Worm (Caenorhabditis elegans) whole organism, L2 larva: Measurements from ENCODE around the gene imph-1.

Experiments
- C34F6.9 ChIP-seq: fragments of 150-350 bp; optimal IDR thresholded peaks from 2 replicates; lab custom pipeline; 2014; ENCODE audit warnings: missing biosample characterization, missing genetic modification characterization
- F13H6.1 ChIP-seq: sonication (generic microtip); optimal IDR thresholded peaks from 2 replicates; lab custom pipeline; 2016; ENCODE audit warnings: missing genetic modification characterization, missing compliant biosample characterization
- R02D3.7 ChIP-seq: fragments of 150-350 bp; optimal IDR thresholded peaks from 2 replicates; lab custom pipeline; 2014; ENCODE audit warnings: missing biosample characterization, missing genetic modification characterization
- Y55F3AM.14 ChIP-seq: fragments of 200-800 bp; sonication (Bioruptor generic); optimal IDR thresholded peaks from 2 replicates; lab custom pipeline; 2018; ENCODE audit warnings: mild to moderate bottlenecking, missing genetic modification characterization, missing compliant biosample characterization
- ZK546.5 ChIP-seq: sonication (generic microtip); optimal IDR thresholded peaks from 2 replicates; lab custom pipeline; 2017; ENCODE audit warnings: missing biosample characterization, missing genetic modification characterization
- alr-1 ChIP-seq: fragments of 150-350 bp; optimal IDR thresholded peaks from 2 replicates; lab custom pipeline; 2014; ENCODE audit warnings: missing biosample characterization, missing genetic modification characterization
- aly-2 ChIP-seq: fragments of 150-350 bp; optimal IDR thresholded peaks from 2 replicates; lab custom pipeline; 2014; ENCODE audit warnings: missing biosample characterization, missing genetic modification characterization
- ama-1 ChIP-seq: fragments of 150-350 bp; optimal IDR thresholded peaks from 2 replicates; lab custom pipeline; 2018; ENCODE audit warnings: inconsistent platforms
- blmp-1 ChIP-seq: sonication (generic microtip); optimal IDR thresholded peaks from 2 replicates; lab custom pipeline; 2017; ENCODE audit warnings: missing genetic modification characterization, mild to moderate bottlenecking, missing compliant biosample characterization, antibody characterized with exemption, moderate library complexity; ENCODE audit not compliant: insufficient read depth
- ceh-16 ChIP-seq: fragments of 150-350 bp; optimal IDR thresholded peaks from 2 replicates; lab custom pipeline; 2014; ENCODE audit warnings: missing biosample characterization, missing genetic modification characterization
- ceh-82 ChIP-seq: fragments of 150-350 bp; optimal IDR thresholded peaks from 2 replicates; lab custom pipeline; 2014; ENCODE audit warnings: missing biosample characterization, missing genetic modification characterization
- crh-2 ChIP-seq: sonication (generic microtip); optimal IDR thresholded peaks from 2 replicates; lab custom pipeline; 2017; ENCODE audit warnings: missing biosample characterization, missing genetic modification characterization
- dmd-4 ChIP-seq: sonication (generic microtip); optimal IDR thresholded peaks from 2 replicates; lab custom pipeline; 2017; ENCODE audit warnings: missing biosample characterization, missing genetic modification characterization
- egl-27 ChIP-seq: sonication (generic microtip); optimal IDR thresholded peaks from 3 replicates; lab custom pipeline; 2017; ENCODE audit warnings: missing biosample characterization, missing genetic modification reagents, missing genetic modification characterization
- elt-1 ChIP-seq: fragments of 150-350 bp; optimal IDR thresholded peaks from 2 replicates; lab custom pipeline; 2014; ENCODE audit warnings: missing biosample characterization, missing genetic modification characterization
- elt-3 ChIP-seq: sonication (generic microtip); optimal IDR thresholded peaks from 2 replicates; lab custom pipeline; 2017; ENCODE audit warnings: missing biosample characterization, missing genetic modification characterization
- fos-1 ChIP-seq: fragments of 150-350 bp; optimal IDR thresholded peaks from 2 replicates; lab custom pipeline; 2014; ENCODE audit warnings: missing biosample characterization, missing genetic modification characterization
- gmeb-1 ChIP-seq: fragments of 150-350 bp; optimal IDR thresholded peaks from 2 replicates; lab custom pipeline; 2014; ENCODE audit warnings: missing biosample characterization, missing genetic modification characterization
- lin-11 ChIP-seq: fragments of 150-350 bp; sonication (generic microtip); optimal IDR thresholded peaks from 2 replicates; lab custom pipeline; 2014; ENCODE audit warnings: missing biosample characterization, missing genetic modification characterization, inconsistent platforms, mixed read lengths
- lin-13 ChIP-seq: fragments of 150-350 bp; optimal IDR thresholded peaks from 2 replicates; lab custom pipeline; 2014; ENCODE audit warnings: missing biosample characterization, missing genetic modification reagents, missing genetic modification characterization
- lin-39 ChIP-seq: fragments of 150-350 bp; optimal IDR thresholded peaks from 2 replicates; lab custom pipeline; 2014; ENCODE audit warnings: missing biosample characterization, missing genetic modification reagents, missing genetic modification characterization
- lsy-2 ChIP-seq, 2 experiments: fragments of 150-350 bp in 1 of 2; sonication (generic microtip) in 1 of 2; optimal IDR thresholded peaks; 2 replicates each; lab custom pipeline; 2014 to 2017; ENCODE audit warnings: missing biosample characterization in 2 of 2, missing genetic modification characterization in 2 of 2
- mab-5 ChIP-seq: fragments of 150-350 bp; optimal IDR thresholded peaks from 2 replicates; lab custom pipeline; 2014; ENCODE audit warnings: missing biosample characterization, missing genetic modification characterization
- mbf-1 ChIP-seq: sonication (generic microtip); optimal IDR thresholded peaks from 2 replicates; lab custom pipeline; 2017; ENCODE audit warnings: missing biosample characterization, missing genetic modification characterization
- mdl-1 ChIP-seq, 2 experiments: fragments of 150-350 bp in 1 of 2; sonication (generic microtip) in 1 of 2; optimal IDR thresholded peaks; 2 replicates each; lab custom pipeline; 2017; ENCODE audit warnings: missing biosample characterization in 2 of 2, missing genetic modification characterization in 2 of 2
- nhr-10 ChIP-seq: sonication (generic microtip); optimal IDR thresholded peaks from 2 replicates; lab custom pipeline; 2017; ENCODE audit warnings: missing biosample characterization, missing genetic modification characterization
- nhr-11 ChIP-seq: fragments of 150-350 bp; optimal IDR thresholded peaks from 2 replicates; lab custom pipeline; 2014; ENCODE audit warnings: missing biosample characterization, missing genetic modification characterization
- nhr-12 ChIP-seq: fragments of 150-350 bp; optimal IDR thresholded peaks from 2 replicates; lab custom pipeline; 2014; ENCODE audit warnings: missing biosample characterization, missing genetic modification characterization
- nhr-129 ChIP-seq: fragments of 150-350 bp; optimal IDR thresholded peaks from 2 replicates; lab custom pipeline; 2014; ENCODE audit warnings: missing biosample characterization, missing genetic modification characterization
- nhr-21 ChIP-seq: fragments of 150-350 bp; optimal IDR thresholded peaks from 2 replicates; lab custom pipeline; 2014; ENCODE audit warnings: missing biosample characterization, missing genetic modification characterization
- nhr-23 ChIP-seq: fragments of 150-350 bp; optimal IDR thresholded peaks from 2 replicates; lab custom pipeline; 2014; ENCODE audit warnings: missing biosample characterization, missing genetic modification reagents, missing genetic modification characterization
- nhr-237 ChIP-seq: fragments of 150-350 bp; optimal IDR thresholded peaks from 2 replicates; lab custom pipeline; 2014; ENCODE audit warnings: missing biosample characterization, missing genetic modification characterization
- nhr-25 ChIP-seq: fragments of 150-350 bp; sonication (generic microtip); optimal IDR thresholded peaks from 3 replicates; lab custom pipeline; 2014; ENCODE audit warnings: missing biosample characterization, missing genetic modification characterization
- nhr-6 ChIP-seq: fragments of 150-350 bp; optimal IDR thresholded peaks from 2 replicates; lab custom pipeline; 2014; ENCODE audit warnings: missing biosample characterization, missing genetic modification characterization
- nhr-77 ChIP-seq: fragments of 150-350 bp; optimal IDR thresholded peaks from 2 replicates; lab custom pipeline; 2014; ENCODE audit warnings: missing biosample characterization, missing genetic modification characterization
- peb-1 ChIP-seq: fragments of 150-350 bp; optimal IDR thresholded peaks from 2 replicates; lab custom pipeline; 2014; ENCODE audit warnings: missing biosample characterization, missing genetic modification characterization
- sem-4 ChIP-seq: fragments of 150-350 bp; optimal IDR thresholded peaks from 2 replicates; lab custom pipeline; 2014; ENCODE audit warnings: missing biosample characterization, missing genetic modification reagents, missing genetic modification characterization
- skn-1 ChIP-seq: sonication (generic microtip); optimal IDR thresholded peaks from 2 replicates; lab custom pipeline; 2017; ENCODE audit warnings: missing biosample characterization, missing genetic modification characterization
- sma-3 ChIP-seq: sonication (generic microtip); optimal IDR thresholded peaks from 2 replicates; lab custom pipeline; 2016; ENCODE audit warnings: missing genetic modification reagents, missing genetic modification characterization, missing compliant biosample characterization
- sma-9 ChIP-seq, 2 experiments: fragments of 150-350 bp in 1 of 2; sonication (generic microtip) in 1 of 2; optimal IDR thresholded peaks; 2 replicates each; lab custom pipeline; 2014 to 2016; ENCODE audit warnings: missing genetic modification characterization in 2 of 2, mild to moderate bottlenecking in 1 of 2, missing biosample characterization in 1 of 2, missing compliant biosample characterization in 1 of 2, missing genetic modification reagents in 1 of 2, moderate library complexity in 1 of 2
- snpc-4 ChIP-seq: fragments of 150-350 bp; optimal IDR thresholded peaks from 2 replicates; lab custom pipeline; 2014; ENCODE audit warnings: missing biosample characterization, missing genetic modification characterization
- unc-39 ChIP-seq: fragments of 150-350 bp; optimal IDR thresholded peaks from 2 replicates; lab custom pipeline; 2014; ENCODE audit warnings: missing biosample characterization, missing genetic modification characterization
- unc-55 ChIP-seq: fragments of 150-350 bp; sonication (generic microtip); optimal IDR thresholded peaks from 3 replicates; lab custom pipeline; 2014; ENCODE audit warnings: missing biosample characterization, missing genetic modification reagents, missing genetic modification characterization
- unc-62 ChIP-seq: fragments of 150-350 bp; optimal IDR thresholded peaks from 2 replicates; lab custom pipeline; 2014; ENCODE audit warnings: missing biosample characterization, missing genetic modification reagents, missing genetic modification characterization
- zag-1 ChIP-seq: fragments of 150-350 bp; optimal IDR thresholded peaks from 2 replicates; lab custom pipeline; 2014; ENCODE audit warnings: missing biosample characterization, missing genetic modification characterization
- ztf-1 ChIP-seq: fragments of 200-800 bp; sonication (Bioruptor generic); conservative IDR thresholded peaks from 2 replicates; pipeline ENCODE4 v1.3.6; 2022; ENCODE audit warnings: missing genetic modification characterization, missing compliant biosample characterization
- ztf-11 ChIP-seq: sonication (generic microtip); optimal IDR thresholded peaks from 2 replicates; lab custom pipeline; 2017; ENCODE audit warnings: missing biosample characterization, missing genetic modification characterization
- ztf-4 ChIP-seq: fragments of 150-350 bp; optimal IDR thresholded peaks from 2 replicates; lab custom pipeline; 2014; ENCODE audit warnings: missing biosample characterization, missing genetic modification characterization

imph-1 gene

DNA sequence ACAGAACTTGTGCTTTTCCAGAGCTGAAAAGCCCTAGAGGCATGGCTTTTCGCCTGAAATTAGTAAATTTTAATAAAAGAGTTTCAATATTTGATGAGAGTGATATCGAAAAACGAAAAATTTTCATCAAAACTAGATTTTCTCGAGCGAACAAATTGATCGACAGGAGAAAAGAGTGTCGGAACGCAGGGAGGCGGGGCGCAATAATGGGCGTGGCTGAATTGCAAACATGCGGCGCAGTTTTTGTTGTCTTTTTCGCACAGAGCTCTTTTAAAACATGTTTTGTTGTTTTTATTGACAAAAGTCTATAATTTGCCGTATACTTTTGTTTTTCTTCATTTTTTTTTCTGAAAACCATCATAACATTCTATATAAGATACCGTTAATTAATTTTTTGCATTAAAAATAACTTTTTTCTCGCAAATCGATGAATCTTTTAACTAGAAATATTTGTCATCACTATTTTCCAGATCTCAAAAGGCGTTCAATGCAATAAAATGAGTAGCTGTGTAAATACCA, 25.0 kb downstream of the imph-1 start, which contains the start of the genes sel-5 and wdr-48:
sel-5 (minus strand) TSS at position 53 of the 519 bp plus-strand sequence.
wdr-48 (plus strand) TSS at position 469 of the 519 bp plus-strand sequence.
- TF ChIP-seq lin-11 (tag; lab: Kevin White, UChicago): peak; percentile 23
- no peak for TF ChIP-seq fos-1 (tag; lab: Kevin White, UChicago)
- TF ChIP-seq nhr-23 (tag; lab: Kevin White, UChicago): no peak
- TF ChIP-seq alr-1 (tag; lab: Kevin White, UChicago): no peak
- TF ChIP-seq ztf-11 (tag; lab: Kevin White, UChicago): no peak
- no peak for TF ChIP-seq nhr-10
- no peak for TF ChIP-seq Y55F3AM.14 (GFP tag; lab: Kevin White, UChicago)
- TF ChIP-seq sma-9 (GFP tag; optimal IDR thresholded peaks at IDR 0.05; lab: Kevin White, UChicago): no peak
- TF ChIP-seq sma-9 (tag; optimal IDR thresholded peaks at IDR 0.05; lab: Kevin White, UChicago): no peak
- no peak for TF ChIP-seq ztf-1 (GFP tag; lab: Robert Waterston, UW)
- no peak for TF ChIP-seq unc-62 (GFP tag; lab: Kevin White, UChicago)
- no peak for TF ChIP-seq ama-1
- no peak for TF ChIP-seq mdl-1 (tag; optimal IDR thresholded peaks at IDR 0.05; lab: Kevin White, UChicago)
- TF ChIP-seq blmp-1: no peak
- TF ChIP-seq sma-3: peak; percentile 10
- TF ChIP-seq lsy-2 (tag; optimal IDR thresholded peaks at IDR 0.05; lab: Kevin White, UChicago): peak in 1 of 2 experiments; percentile 61
- no peak for TF ChIP-seq aly-2
- no peak for TF ChIP-seq R02D3.7 (tag; lab: Kevin White, UChicago)
- peak; percentile 42 for TF ChIP-seq F13H6.1 (tag; lab: Kevin White, UChicago)
- TF ChIP-seq nhr-129: no peak
- no peak for TF ChIP-seq nhr-6 (tag; lab: Kevin White, UChicago)
- TF ChIP-seq peb-1 (tag; lab: Kevin White, UChicago): no peak
- TF ChIP-seq skn-1 (tag; lab: Kevin White, UChicago): no peak
- no peak for TF ChIP-seq ceh-82 (tag; lab: Kevin White, UChicago)
- TF ChIP-seq nhr-21: no peak
- no peak for TF ChIP-seq nhr-25
- no peak for TF ChIP-seq unc-39 (tag; lab: Kevin White, UChicago)
- no peak for TF ChIP-seq lin-13 (GFP tag; lab: Kevin White, UChicago)
- TF ChIP-seq crh-2 (tag; lab: Kevin White, UChicago): peak; percentile 26
- TF ChIP-seq mab-5 (tag; lab: Kevin White, UChicago): no peak
- TF ChIP-seq lin-39 (tag; lab: Kevin White, UChicago): no peak
- TF ChIP-seq snpc-4: no peak
- no peak for TF ChIP-seq ceh-16 (tag; lab: Kevin White, UChicago)
- no peak for TF ChIP-seq zag-1 (tag; lab: Kevin White, UChicago)
- TF ChIP-seq ztf-4 (tag; lab: Kevin White, UChicago): no peak
- no peak for TF ChIP-seq nhr-237 (tag; lab: Kevin White, UChicago)
- TF ChIP-seq egl-27 (tag; lab: Kevin White, UChicago): no peak
- no peak for TF ChIP-seq ZK546.5 (tag; lab: Kevin White, UChicago)
- peak; percentile 58 for TF ChIP-seq C34F6.9 (tag; lab: Kevin White, UChicago)
- TF ChIP-seq dmd-4 (tag; lab: Kevin White, UChicago): no peak
- peak; percentile 4 for TF ChIP-seq gmeb-1
- no peak for TF ChIP-seq nhr-11 (tag; lab: Kevin White, UChicago)
- no peak for TF ChIP-seq elt-1
- TF ChIP-seq elt-3: no peak
- no peak for TF ChIP-seq nhr-12 (tag; lab: Kevin White, UChicago)
- peak; percentile 70 for TF ChIP-seq unc-55 (GFP tag; lab: Kevin White, UChicago)
- no peak for TF ChIP-seq nhr-77 (tag; lab: Kevin White, UChicago)
- TF ChIP-seq sem-4 (tag; lab: Kevin White, UChicago): no peak
- no peak for TF ChIP-seq mbf-1
